Worm (Caenorhabditis elegans): ENCODE measurements around the gene acl-4.
A peak's percentile ranks its signal among the peaks of the same experiment; 100 is the strongest.

acl-4 gene

ce11 chrX:2070418-2070996 is at the start of gene acl-4:
Gene acl-4 (minus strand): TSS chrX:2070444.
- no peak for TF ChIP-seq lim-6 (tag; optimal IDR thresholded peaks at IDR 0.05)
- TF ChIP-seq F13H6.1 (tag; optimal IDR thresholded peaks at IDR 0.05), result no peak
- no peak for TF ChIP-seq ama-1 (optimal IDR thresholded peaks at IDR 0.05)
- no peak for TF ChIP-seq fkh-10 (GFP tag; optimal IDR thresholded peaks at IDR 0.05)
- no peak for TF ChIP-seq ztf-16 (tag; optimal IDR thresholded peaks at IDR 0.05)
- no peak for TF ChIP-seq dve-1 (tag; optimal IDR thresholded peaks at IDR 0.05)
- no peak for TF ChIP-seq pha-2 (tag; optimal IDR thresholded peaks at IDR 0.05)
- TF ChIP-seq zip-5 (tag; optimal IDR thresholded peaks at IDR 0.05), result no peak
- TF ChIP-seq pat-9 (tag; optimal IDR thresholded peaks at IDR 0.05), result no peak
- TF ChIP-seq K09A11.1 (tag; optimal IDR thresholded peaks at IDR 0.05; ENCODE audit: insufficient read depth), result no peak

DNA sequence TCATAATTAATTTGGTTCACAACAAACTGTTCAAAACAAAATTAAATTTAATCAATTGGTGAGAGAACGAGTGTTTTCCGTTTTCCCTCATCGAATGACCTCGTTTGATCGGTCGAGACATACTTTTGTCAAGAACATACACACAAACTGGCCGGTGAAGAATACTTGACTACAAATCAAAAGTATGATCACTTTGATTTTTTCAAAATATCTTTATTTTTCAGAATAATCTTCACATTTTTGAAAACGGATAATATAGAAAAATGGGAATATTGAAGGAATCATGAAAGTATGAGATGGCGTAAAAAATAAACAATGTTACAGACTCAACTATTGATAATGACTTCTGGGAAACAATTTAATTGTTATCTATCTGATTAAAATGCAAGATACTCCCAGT is 47.9 kb upstream of the acl-4 start, which contains the start of gene swip-10:
Gene swip-10, minus strand, starts transcription at position 101 of the 400 bp plus-strand sequence.
- no peak for TF ChIP-seq ceh-18 (tag; optimal IDR thresholded peaks at IDR 0.05)
- TF ChIP-seq fkh-10 (GFP tag; optimal IDR thresholded peaks at IDR 0.05), result no peak
- no peak for TF ChIP-seq ceh-22 (tag; optimal IDR thresholded peaks at IDR 0.05)
- TF ChIP-seq ceh-48 (tag; optimal IDR thresholded peaks at IDR 0.05), result no peak
- no peak for TF ChIP-seq Y22D7AL.16 (tag; optimal IDR thresholded peaks at IDR 0.05)
- no peak for TF ChIP-seq unc-42 (tag; optimal IDR thresholded peaks at IDR 0.05)
- TF ChIP-seq ceh-19 (GFP tag; optimal IDR thresholded peaks at IDR 0.05), result no peak

ce11 chrX:2116304-2116867 is 46.1 kb upstream of the acl-4 start:
- no peak for TF ChIP-seq sox-4 (tag; optimal IDR thresholded peaks at IDR 0.05)
- TF ChIP-seq rnt-1 (tag; optimal IDR thresholded peaks at IDR 0.05), result no peak
- TF ChIP-seq ztf-16 (tag; optimal IDR thresholded peaks at IDR 0.05), result no peak
- TF ChIP-seq nfya-1 (tag; optimal IDR thresholded peaks at IDR 0.05), result peak; percentile 6
- peak; percentile 18 for TF ChIP-seq sdc-2 (tag; optimal IDR thresholded peaks at IDR 0.05)

DNA sequence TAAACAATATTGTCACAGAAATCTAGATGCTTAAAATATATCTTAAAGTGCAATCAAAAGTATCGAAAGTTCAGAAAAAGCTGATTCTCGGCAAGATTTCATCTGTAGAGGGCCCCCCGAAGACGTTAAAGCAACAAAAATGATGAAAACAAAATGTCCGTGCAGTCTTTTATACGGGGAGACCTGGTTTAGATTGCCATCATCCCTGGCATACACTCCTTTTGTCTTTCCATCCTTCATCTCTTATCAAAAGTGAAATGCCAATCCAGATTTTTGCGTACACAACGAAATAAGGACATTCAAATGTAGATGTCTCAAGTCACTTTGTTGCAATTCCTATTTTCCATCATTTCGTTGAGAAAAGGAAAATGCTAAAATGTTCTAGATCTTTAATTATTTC is 43.9 kb upstream of the acl-4 start:
- no peak for TF ChIP-seq hlh-6 (tag; optimal IDR thresholded peaks at IDR 0.05)
- TF ChIP-seq syd-9 (tag; optimal IDR thresholded peaks at IDR 0.05), result no peak
- TF ChIP-seq npax-4 (tag; optimal IDR thresholded peaks at IDR 0.05), result no peak
- no peak for TF ChIP-seq tbx-2 (tag; optimal IDR thresholded peaks at IDR 0.05)
- TF ChIP-seq K09A11.1 (tag; optimal IDR thresholded peaks at IDR 0.05; ENCODE audit: insufficient read depth), result no peak
- no peak for TF ChIP-seq ceh-9 (tag; optimal IDR thresholded peaks at IDR 0.05)
- TF ChIP-seq ceh-24 (tag; optimal IDR thresholded peaks at IDR 0.05), result no peak
- TF ChIP-seq nhr-232 (tag; optimal IDR thresholded peaks at IDR 0.05), result no peak

DNA sequence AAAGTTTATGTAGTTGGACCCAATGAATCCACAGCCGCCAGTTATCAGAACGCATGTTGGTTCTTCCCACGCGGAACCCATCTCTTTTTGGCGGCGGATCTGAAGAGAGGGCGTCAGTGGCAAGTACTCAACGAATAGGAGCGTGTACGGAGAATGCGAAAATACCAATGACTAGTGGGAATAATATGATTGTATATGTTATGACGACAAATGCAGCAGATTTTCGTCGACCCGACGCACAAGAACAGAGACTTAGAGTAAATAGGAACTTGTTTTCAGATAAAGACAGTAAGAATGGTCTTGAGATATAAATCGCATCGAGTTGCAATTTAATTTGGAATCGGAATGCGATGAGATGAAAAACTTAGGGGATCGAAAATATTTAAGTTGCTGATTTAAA is 42.8 kb upstream of the acl-4 start, which contains the start of gene bus-5:
Gene bus-5, minus strand, starts transcription at position 101 of the 400 bp plus-strand sequence.
- TF ChIP-seq ceh-22 (tag; optimal IDR thresholded peaks at IDR 0.05) (no peak), ceh-18 (tag; optimal IDR thresholded peaks at IDR 0.05) (no peak), unc-86 (tag; optimal IDR thresholded peaks at IDR 0.05) (no peak), fkh-10 (GFP tag; optimal IDR thresholded peaks at IDR 0.05) (no peak), nfya-1 (tag; optimal IDR thresholded peaks at IDR 0.05) (no peak), dmd-4 (tag; optimal IDR thresholded peaks at IDR 0.05; ENCODE audit: borderline replicate concordance) (no peak), ceh-24 (tag; optimal IDR thresholded peaks at IDR 0.05) (no peak), lim-6 (tag; optimal IDR thresholded peaks at IDR 0.05) (no peak), npax-4 (tag; optimal IDR thresholded peaks at IDR 0.05) (no peak), pqm-1 (tag; optimal IDR thresholded peaks at IDR 0.05) (no peak), nhr-11 (tag; optimal IDR thresholded peaks at IDR 0.05) (no peak), odd-2 (tag; optimal IDR thresholded peaks at IDR 0.05) (no peak), pros-1 (tag; optimal IDR thresholded peaks at IDR 0.05) (no peak), unc-55 (GFP tag; optimal IDR thresholded peaks at IDR 0.05) (no peak), ahr-1 (tag; optimal IDR thresholded peaks at IDR 0.05) (no peak)

Data from whole organism, late embryonic.